Worm (Caenorhabditis elegans) whole organism, midembryonic: Measurements from ENCODE around the gene slcf-2.

Experiments used
- cog-1 ChIP-seq: sonication (generic microtip); optimal IDR thresholded peaks from 2 replicates; lab custom pipeline; 2016; ENCODE audit warnings: missing genetic modification characterization, missing compliant biosample characterization
- flt-1 ChIP-seq: fragments of 200-800 bp; sonication (Bioruptor generic); IDR thresholded peaks from 2 replicates; pipeline ENCODE4 v1.3.6; 2022; ENCODE audit warnings: missing genetic modification characterization, missing compliant biosample characterization
- ref-1 ChIP-seq: fragments of 200-800 bp; sonication (Bioruptor generic); conservative IDR thresholded peaks from 2 replicates; pipeline ENCODE4 v1.3.6; 2022; ENCODE audit warnings: missing genetic modification reagents, missing genetic modification characterization, missing compliant biosample characterization
- ztf-23 ChIP-seq: fragments of 200-800 bp; sonication (Bioruptor generic); IDR thresholded peaks from 2 replicates; pipeline ENCODE4 v1.3.6; 2022; ENCODE audit warnings: missing genetic modification reagents, missing genetic modification characterization, missing compliant biosample characterization
- ztf-29 ChIP-seq: fragments of 200-800 bp; sonication (Bioruptor generic); IDR thresholded peaks from 2 replicates; pipeline ENCODE4 v1.3.6; 2022; ENCODE audit warnings: missing genetic modification reagents, missing genetic modification characterization, missing compliant biosample characterization

ce11 chrX:3419084-3419483, 25.4 kb downstream of the slcf-2 start, which contains the start of gene C04F6.7:
- no peak for TF ChIP-seq ztf-29 (GFP tag; lab: Robert Waterston, UW)
- no peak for TF ChIP-seq ref-1 (GFP tag; lab: Robert Waterston, UW)
- TF ChIP-seq ztf-23 (GFP tag; lab: Robert Waterston, UW): no peak
- TF ChIP-seq cog-1 (tag; lab: Kevin White, UChicago): no peak
- no peak for TF ChIP-seq flt-1 (GFP tag; lab: Robert Waterston, UW)
